Worm (Caenorhabditis elegans) whole organism, early embryonic: ENCODE data around the gene T28A8.3.

Experiments
- B0310.2 ChIP-seq: sonication (generic microtip); optimal IDR thresholded peaks from 2 replicates; lab custom pipeline; 2016; ENCODE audit warnings: mild to moderate bottlenecking, missing genetic modification characterization, missing compliant biosample characterization
- F13C5.2 ChIP-seq: sonication (generic microtip); optimal IDR thresholded peaks from 2 replicates; lab custom pipeline; 2017; ENCODE audit warnings: mild to moderate bottlenecking, missing genetic modification characterization, inconsistent platforms, missing compliant biosample characterization
- aly-1 ChIP-seq: sonication (generic microtip); optimal IDR thresholded peaks from 2 replicates; lab custom pipeline; 2016; ENCODE audit warnings: missing genetic modification characterization, missing compliant biosample characterization
- ama-1 ChIP-seq: fragments of 150-350 bp; optimal IDR thresholded peaks from 2 replicates; lab custom pipeline; 2014
- ceh-13 ChIP-seq: fragments of 200-800 bp; sonication (Bioruptor generic); optimal IDR thresholded peaks from 2 replicates; lab custom pipeline; 2018; ENCODE audit warnings: mild to moderate bottlenecking, missing genetic modification characterization, missing compliant biosample characterization
- ceh-36 ChIP-seq: sonication (generic microtip); optimal IDR thresholded peaks from 2 replicates; lab custom pipeline; 2016; ENCODE audit warnings: missing genetic modification characterization, inconsistent platforms, missing compliant biosample characterization
- ets-7 ChIP-seq: sonication (generic microtip); optimal IDR thresholded peaks from 2 replicates; lab custom pipeline; 2016; ENCODE audit warnings: missing genotype, missing genetic modification characterization, missing compliant biosample characterization
- flt-1 ChIP-seq: fragments of 200-800 bp; sonication (Bioruptor generic); IDR thresholded peaks from 2 replicates; pipeline ENCODE4 v1.3.6; 2022; ENCODE audit warnings: missing genetic modification characterization, missing compliant biosample characterization
- hmbx-1 ChIP-seq: sonication (generic microtip); optimal IDR thresholded peaks from 2 replicates; lab custom pipeline; 2016; ENCODE audit warnings: mild to moderate bottlenecking, missing genetic modification characterization, missing compliant biosample characterization
- hmg-4 ChIP-seq: fragments of 200-800 bp; sonication (Bioruptor generic); optimal IDR thresholded peaks from 2 replicates; lab custom pipeline; 2018; ENCODE audit warnings: mild to moderate bottlenecking, missing genetic modification characterization, missing compliant biosample characterization
- hnd-1 ChIP-seq: sonication (generic microtip); optimal IDR thresholded peaks from 2 replicates; lab custom pipeline; 2016; ENCODE audit warnings: missing genetic modification characterization, missing compliant biosample characterization
- pes-1 ChIP-seq: fragments of 200-800 bp; sonication (Bioruptor generic); IDR thresholded peaks from 2 replicates; pipeline ENCODE4 v1.3.6; 2022; ENCODE audit warnings: missing genetic modification reagents, missing genetic modification characterization, missing compliant biosample characterization
- scrt-1 ChIP-seq: fragments of 200-800 bp; sonication (Bioruptor generic); IDR thresholded peaks from 2 replicates; pipeline ENCODE4 v1.3.6; 2022; ENCODE audit warnings: missing genetic modification characterization, missing compliant biosample characterization
- sea-1 ChIP-seq: fragments of 200-800 bp; sonication (Bioruptor generic); conservative IDR thresholded peaks from 2 replicates; pipeline ENCODE4 v1.3.6; 2022; ENCODE audit warnings: missing genetic modification characterization, missing compliant biosample characterization
- tbx-11 ChIP-seq: fragments of 200-800 bp; sonication (Bioruptor generic); IDR thresholded peaks from 2 replicates; pipeline ENCODE4 v1.3.6; 2022; ENCODE audit warnings: missing genetic modification characterization, missing compliant biosample characterization
- tbx-37 ChIP-seq: fragments of 200-800 bp; sonication (Bioruptor generic); conservative IDR thresholded peaks from 2 replicates; pipeline ENCODE4 v1.3.6; 2022; ENCODE audit warnings: missing genetic modification reagents, missing genetic modification characterization, missing compliant biosample characterization
- tra-4 ChIP-seq: sonication (generic microtip); optimal IDR thresholded peaks from 2 replicates; lab custom pipeline; 2017; ENCODE audit warnings: missing genetic modification characterization, missing compliant biosample characterization

The T28A8.3 gene

DNA sequence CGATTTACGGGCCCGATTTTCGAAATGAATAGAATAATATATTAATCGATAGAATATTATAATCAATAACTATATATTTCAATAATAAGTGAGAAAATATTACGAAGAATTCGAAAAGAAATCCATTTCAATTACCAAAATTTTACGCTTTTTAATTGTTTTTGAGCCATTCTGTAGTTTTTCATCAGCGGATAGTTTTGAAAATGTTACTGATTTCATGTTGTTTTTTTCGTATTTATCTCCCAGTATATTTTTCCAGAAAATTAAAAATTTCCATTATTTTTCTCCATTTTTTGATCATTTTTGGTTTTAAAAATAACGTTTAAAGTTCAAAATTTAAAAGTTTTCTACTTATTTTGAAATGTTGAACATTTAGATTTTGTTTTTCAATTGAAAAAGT is at the start of gene T28A8.3:
T28A8.3 (plus strand) TSS at position 301 of the 400 bp plus-strand sequence.
- no peak for TF ChIP-seq hnd-1 (tag; lab: Kevin White, UChicago)
- TF ChIP-seq aly-1 (tag; lab: Kevin White, UChicago), result no peak
- no peak for TF ChIP-seq hmg-4 (GFP tag; lab: Kevin White, UChicago)
- no peak for TF ChIP-seq tbx-11
- TF ChIP-seq F13C5.2, result no peak
- no peak for TF ChIP-seq ceh-13 (GFP tag; lab: Kevin White, UChicago)
- TF ChIP-seq scrt-1 (GFP tag; lab: Robert Waterston, UW), result no peak

DNA sequence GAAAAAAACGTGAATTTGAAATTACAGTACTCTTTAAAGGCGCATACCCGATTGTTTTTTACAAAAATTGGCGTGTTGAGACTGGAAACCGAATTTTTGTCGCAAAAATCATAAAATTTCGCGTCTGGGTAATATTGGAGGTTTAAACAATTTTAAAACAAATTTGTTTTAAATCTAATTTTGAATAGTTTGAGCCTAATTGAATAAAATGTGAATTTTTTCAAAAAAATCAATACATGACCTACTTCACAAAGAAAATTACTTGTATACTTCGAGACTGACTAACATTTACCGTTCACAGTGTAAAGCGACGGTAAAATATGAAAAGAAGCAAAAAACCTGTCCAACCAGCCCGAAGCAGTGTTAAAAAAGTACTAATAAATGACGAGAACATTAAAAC is 48.5 kb upstream of the T28A8.3 start:
- TF ChIP-seq B0310.2 (tag; lab: Kevin White, UChicago) (no peak), sea-1 (GFP tag; lab: Robert Waterston, UW) (no peak), hmg-4 (GFP tag; lab: Kevin White, UChicago) (no peak), ama-1 (no peak), hmbx-1 (tag; lab: Kevin White, UChicago) (no peak), pes-1 (GFP tag; lab: Robert Waterston, UW) (no peak), F13C5.2 (no peak), ceh-13 (GFP tag; lab: Kevin White, UChicago) (no peak)

DNA sequence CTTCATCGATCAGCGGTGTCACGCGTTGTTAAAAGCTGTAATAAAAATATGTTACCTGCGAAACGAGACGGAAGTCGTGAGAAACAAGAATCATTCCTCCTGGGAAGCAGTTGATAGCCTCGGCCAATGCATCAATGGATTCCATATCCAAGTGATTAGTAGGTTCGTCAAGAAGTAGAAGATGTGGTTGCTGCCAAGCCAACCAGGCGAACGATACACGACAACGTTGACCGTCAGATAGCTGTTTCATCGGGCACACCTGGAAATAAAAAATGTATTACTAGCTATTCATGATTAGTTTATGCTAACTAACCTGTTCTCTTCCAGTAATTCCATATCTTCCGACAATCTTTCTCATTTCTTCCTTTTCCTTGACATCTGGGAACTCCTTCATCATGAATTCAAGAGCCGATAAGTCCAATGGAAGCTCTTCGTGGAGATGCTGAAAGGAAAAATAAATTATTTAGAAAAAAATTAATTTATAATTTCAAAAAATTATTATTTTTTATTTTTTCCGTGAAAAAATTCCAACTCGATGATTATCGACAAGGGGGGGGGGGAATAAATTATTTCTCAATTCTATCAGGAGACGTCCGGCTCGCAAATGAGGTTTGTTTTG is 46.7 kb upstream of the T28A8.3 start, which contains the start of gene tag-164:
tag-164 (plus strand) TSS at position 569 of the 619 bp plus-strand sequence.
- TF ChIP-seq aly-1 (tag; lab: Kevin White, UChicago) (no peak), B0310.2 (tag; lab: Kevin White, UChicago) (no peak), hmbx-1 (tag; lab: Kevin White, UChicago) (no peak), hnd-1 (tag; lab: Kevin White, UChicago) (no peak), flt-1 (no peak), tbx-11 (no peak), ceh-36 (tag; lab: Kevin White, UChicago) (no peak), pes-1 (GFP tag; lab: Robert Waterston, UW) (no peak), scrt-1 (GFP tag; lab: Robert Waterston, UW) (no peak), tbx-37 (GFP tag; lab: Robert Waterston, UW) (no peak), ets-7 (tag; lab: Kevin White, UChicago) (no peak), hmg-4 (GFP tag; lab: Kevin White, UChicago) (no peak), ama-1 (no peak), ceh-13 (GFP tag; lab: Kevin White, UChicago) (no peak)

- no peak for TF ChIP-seq flt-1
- no peak for TF ChIP-seq tbx-37 (GFP tag; lab: Robert Waterston, UW)
- no peak for TF ChIP-seq tbx-11
- TF ChIP-seq aly-1 (tag; lab: Kevin White, UChicago), result no peak
- TF ChIP-seq F13C5.2, result no peak
Measured at ce11 chrIII:13461535-13461934, 44.3 kb upstream of the T28A8.3 start.

DNA sequence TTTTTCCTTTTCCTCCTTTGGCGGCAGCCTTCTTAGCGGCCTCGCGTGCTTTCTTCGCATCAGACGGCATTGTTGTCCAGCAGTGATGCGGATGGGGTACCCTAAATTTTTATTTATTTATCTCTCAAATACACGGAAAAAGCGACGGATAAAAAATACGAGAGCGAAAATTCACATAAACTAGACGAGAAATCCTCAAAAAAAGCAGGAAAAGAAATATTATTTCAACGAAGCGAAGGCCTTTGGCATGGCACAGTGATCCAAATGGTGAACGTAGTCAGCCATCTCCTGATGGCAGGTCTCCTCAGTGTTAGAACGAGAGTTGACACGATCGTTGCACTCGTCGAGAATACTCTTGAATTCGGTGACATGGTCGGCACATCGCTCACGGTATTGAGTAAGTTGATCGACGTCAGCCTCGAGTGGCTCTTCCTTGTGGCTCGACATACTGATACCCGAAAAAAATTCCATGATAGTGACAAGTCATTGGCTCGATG is 43.6 kb upstream of the T28A8.3 start, which contains the start of the genes abcf-2 and T27E9.2:
abcf-2 (minus strand) TSS at position 101 of the 497 bp plus-strand sequence.
T27E9.2 (minus strand) TSS at position 447 of the 497 bp plus-strand sequence.
- TF ChIP-seq F13C5.2, result no peak
- TF ChIP-seq pes-1 (GFP tag; lab: Robert Waterston, UW), result no peak
- TF ChIP-seq sea-1 (GFP tag; lab: Robert Waterston, UW), result no peak
- no peak for TF ChIP-seq hnd-1 (tag; lab: Kevin White, UChicago)
- TF ChIP-seq ets-7 (tag; lab: Kevin White, UChicago), result no peak
- TF ChIP-seq hmg-4 (GFP tag; lab: Kevin White, UChicago), result no peak
- TF ChIP-seq tra-4 (tag; lab: Kevin White, UChicago), result no peak
- TF ChIP-seq tbx-11, result no peak
- TF ChIP-seq scrt-1 (GFP tag; lab: Robert Waterston, UW), result no peak
- TF ChIP-seq ceh-36 (tag; lab: Kevin White, UChicago), result no peak
- TF ChIP-seq tbx-37 (GFP tag; lab: Robert Waterston, UW), result no peak
- no peak for TF ChIP-seq ama-1
- no peak for TF ChIP-seq B0310.2 (tag; lab: Kevin White, UChicago)
- no peak for TF ChIP-seq ceh-13 (GFP tag; lab: Kevin White, UChicago)
- no peak for TF ChIP-seq flt-1
- TF ChIP-seq aly-1 (tag; lab: Kevin White, UChicago), result no peak
- no peak for TF ChIP-seq hmbx-1 (tag; lab: Kevin White, UChicago)

ce11 chrIII:13462965-13463783 is 42.6 kb upstream of the T28A8.3 start, which contains the start of gene ant-1.1:
Gene ant-1.1, plus strand, starts transcription at chrIII:13463163.
- TF ChIP-seq ceh-36 (tag; lab: Kevin White, UChicago) (peak; percentile 20), hmbx-1 (tag; lab: Kevin White, UChicago) (no peak), ceh-13 (GFP tag; lab: Kevin White, UChicago) (no peak), hnd-1 (tag; lab: Kevin White, UChicago) (no peak), hmg-4 (GFP tag; lab: Kevin White, UChicago) (peak; percentile 62), sea-1 (GFP tag; lab: Robert Waterston, UW) (0 out of 2 replicates have a peak, but pooled peaks have one; percentile 44), scrt-1 (GFP tag; lab: Robert Waterston, UW) (0 out of 2 replicates have a peak, but pooled peaks have one; percentile 20), B0310.2 (tag; lab: Kevin White, UChicago) (no peak), flt-1 (no peak), ama-1 (no peak), tra-4 (tag; lab: Kevin White, UChicago) (peak; percentile 24), F13C5.2 (peak; percentile 80), tbx-37 (GFP tag; lab: Robert Waterston, UW) (peak; percentile 59), tbx-11 (no peak), pes-1 (GFP tag; lab: Robert Waterston, UW) (peak; percentile 52; the same call in 1 of the 2 replicates), ets-7 (tag; lab: Kevin White, UChicago) (no peak), aly-1 (tag; lab: Kevin White, UChicago) (no peak)
